Worm (Caenorhabditis elegans) whole organism, dauer: Measurements from ENCODE around the gene M03F8.5.

Experiments
- unc-62 ChIP-seq: sonication (generic microtip); optimal IDR thresholded peaks from 2 replicates; lab custom pipeline; 2017; ENCODE audit warnings: missing biosample characterization, missing genetic modification reagents, missing genetic modification characterization

Gene M03F8.5

DNA sequence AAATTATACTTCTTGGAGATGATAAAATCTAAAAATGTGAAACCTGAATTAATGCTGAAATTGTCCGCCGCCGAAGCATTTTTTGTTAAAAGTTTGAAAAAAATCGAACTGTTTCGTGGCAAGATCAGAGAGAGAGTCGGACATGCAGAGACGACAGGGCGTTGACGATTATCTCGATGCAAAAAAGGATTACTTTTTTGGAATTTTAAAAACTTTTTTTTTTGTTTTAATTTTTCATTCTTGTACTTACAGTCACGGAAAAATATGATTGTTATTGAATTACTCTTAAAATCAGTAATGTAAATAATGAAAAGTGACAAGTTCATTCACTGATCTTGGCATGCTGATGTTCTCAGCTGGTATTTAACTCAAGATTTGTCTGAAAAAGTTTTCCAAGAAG is at the start of gene M03F8.5, which contains the start of gene M03F8.7:
TSS of gene M03F8.5 (minus strand) at position 101 of the 400 bp plus-strand sequence.
TSS of gene M03F8.7 (plus strand) at position 249 of the 400 bp plus-strand sequence.
- no peak for TF ChIP-seq unc-62

DNA sequence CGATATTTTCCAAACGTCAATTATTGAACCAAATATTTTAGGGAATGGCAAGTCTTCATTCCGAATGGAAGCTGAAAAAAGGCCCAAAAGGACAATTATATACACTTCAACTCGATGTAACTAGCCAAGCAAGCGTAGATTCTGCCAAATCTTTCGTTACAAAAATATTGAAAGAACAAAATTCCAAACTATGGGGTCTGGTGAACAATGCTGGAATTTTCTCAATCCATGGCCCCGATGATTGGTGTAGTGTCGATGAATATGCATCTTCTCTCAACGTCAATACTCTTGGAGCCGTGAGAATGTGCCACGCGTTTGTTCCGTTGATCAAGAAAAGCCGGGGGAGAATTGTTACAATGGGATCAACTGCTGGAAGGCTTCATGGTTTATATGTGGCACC is 47.7 kb upstream of the M03F8.5 start:
- no peak for TF ChIP-seq unc-62

DNA sequence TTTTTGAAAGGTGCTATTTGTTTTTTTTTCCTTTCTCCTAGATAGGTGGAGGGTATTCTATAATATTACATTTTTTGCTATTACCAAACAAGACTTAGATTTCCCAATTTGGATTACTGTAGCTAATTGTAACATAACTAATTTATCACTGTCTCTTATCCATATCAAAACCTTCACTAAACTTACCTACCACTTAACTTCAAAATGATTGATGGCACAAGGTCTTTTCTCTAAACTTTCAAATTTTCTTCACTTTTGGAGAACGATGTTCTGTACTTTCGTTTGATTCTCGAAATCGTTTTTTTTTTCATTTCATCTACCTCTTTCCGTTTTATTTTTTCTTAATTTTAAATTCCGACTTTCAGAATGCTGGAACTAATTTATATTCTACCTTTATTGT is 46.8 kb upstream of the M03F8.5 start, which contains the start of gene dhs-16:
TSS of gene dhs-16 (plus strand) at position 366 of the 400 bp plus-strand sequence.
- no peak for TF ChIP-seq unc-62

DNA sequence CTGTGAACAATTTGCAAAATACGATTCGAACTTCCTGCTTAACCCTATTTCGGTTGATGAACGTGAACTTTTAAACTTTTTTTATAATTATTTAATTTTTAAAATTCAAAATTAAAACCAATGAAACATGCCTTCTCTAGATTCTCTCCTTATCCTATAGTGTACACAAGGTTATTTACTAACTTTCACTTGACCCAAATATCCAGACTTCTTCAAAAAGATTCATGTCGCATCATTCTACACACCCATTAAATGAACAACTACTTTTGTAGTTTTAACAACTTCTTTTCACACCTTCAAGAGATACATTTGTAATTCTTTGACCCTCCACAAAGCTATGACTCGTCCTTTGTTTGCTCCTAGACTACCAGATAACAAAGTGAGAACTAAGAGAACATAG is 46.1 kb upstream of the M03F8.5 start:
- TF ChIP-seq unc-62, result no peak

DNA sequence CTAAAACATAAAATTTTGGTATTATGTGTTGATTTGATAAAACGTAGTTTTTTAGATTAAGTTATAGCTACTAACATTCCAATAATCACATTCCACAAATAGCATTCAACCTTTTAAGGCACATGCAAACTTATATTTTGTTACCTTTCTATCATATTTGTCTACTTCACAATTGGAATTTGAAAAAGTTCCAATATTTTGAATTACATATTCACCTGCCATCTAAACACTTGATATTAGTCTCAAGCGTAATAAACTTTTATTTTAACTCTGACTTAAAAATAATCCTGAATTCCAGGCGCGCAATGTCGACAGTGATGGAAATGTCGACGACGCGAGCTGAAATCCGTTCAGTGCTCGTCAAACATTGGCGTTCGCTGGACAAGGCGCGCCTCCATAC is 39.1 kb upstream of the M03F8.5 start, which contains the start of gene acy-2:
TSS of gene acy-2 (plus strand) at position 301 of the 400 bp plus-strand sequence.
- no peak for TF ChIP-seq unc-62

DNA sequence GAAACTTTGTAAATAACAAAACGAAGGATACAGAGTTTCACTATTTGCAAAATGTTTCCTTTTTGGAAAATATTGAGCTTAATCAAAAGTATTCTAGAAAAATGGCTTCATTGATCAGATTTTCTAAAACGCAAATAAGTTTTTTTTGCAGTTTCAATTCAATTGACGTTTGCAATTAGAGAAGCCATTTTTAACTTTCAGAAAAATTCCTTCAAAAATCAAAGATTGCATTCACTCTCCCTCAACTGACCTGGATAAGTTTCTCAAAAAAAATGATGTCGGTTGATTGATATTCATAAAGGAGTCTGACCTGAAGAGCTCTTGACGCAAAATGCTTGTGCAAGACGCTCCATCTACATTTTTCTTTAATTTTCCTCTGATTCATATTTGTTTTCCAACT is 37.1 kb upstream of the M03F8.5 start:
- TF ChIP-seq unc-62, result no peak

DNA sequence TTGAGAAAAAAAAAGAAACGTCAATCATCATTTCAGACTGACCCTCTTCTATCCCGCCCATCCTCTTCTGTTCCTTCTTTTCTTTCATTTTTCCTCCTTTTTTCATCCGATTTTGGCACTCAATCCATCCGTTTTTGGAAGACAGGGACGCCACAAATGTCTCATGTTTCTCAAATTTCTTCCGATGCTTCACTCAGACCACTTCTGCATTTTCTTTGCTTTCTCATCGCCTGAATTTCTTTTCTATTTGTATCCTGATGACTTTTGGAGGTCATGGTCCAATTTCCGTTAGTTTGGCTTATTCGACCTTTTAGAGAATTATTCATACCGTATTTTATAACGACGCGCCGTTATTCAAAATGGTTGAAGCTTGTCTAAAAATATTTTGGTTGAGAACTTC is 36.0 kb upstream of the M03F8.5 start:
- no peak for TF ChIP-seq unc-62

DNA sequence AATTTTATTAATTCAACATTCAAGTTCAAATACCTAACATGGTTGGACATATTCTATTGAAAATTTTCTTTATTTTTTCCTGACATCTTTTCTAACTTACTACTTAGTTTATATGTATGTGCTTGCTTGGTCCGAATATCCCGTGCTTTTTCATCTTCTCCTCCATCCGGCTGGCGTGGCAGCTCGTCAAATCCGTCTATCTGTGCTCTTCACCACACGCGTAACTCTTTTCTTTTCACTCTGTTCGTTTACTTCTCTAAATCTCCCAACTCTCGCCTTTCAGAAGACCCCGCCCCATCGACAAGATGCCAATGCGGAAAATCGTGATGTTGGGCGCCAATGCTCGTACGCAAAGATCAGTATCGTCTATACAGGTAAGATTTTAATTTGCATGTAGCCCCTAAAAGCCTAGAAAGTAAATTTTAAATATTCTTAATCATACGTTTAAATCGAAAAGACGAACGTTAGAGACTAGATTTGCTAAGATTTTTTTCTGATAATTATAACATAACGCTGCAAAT is 28.1 kb upstream of the M03F8.5 start:
- TF ChIP-seq unc-62, result no peak

DNA sequence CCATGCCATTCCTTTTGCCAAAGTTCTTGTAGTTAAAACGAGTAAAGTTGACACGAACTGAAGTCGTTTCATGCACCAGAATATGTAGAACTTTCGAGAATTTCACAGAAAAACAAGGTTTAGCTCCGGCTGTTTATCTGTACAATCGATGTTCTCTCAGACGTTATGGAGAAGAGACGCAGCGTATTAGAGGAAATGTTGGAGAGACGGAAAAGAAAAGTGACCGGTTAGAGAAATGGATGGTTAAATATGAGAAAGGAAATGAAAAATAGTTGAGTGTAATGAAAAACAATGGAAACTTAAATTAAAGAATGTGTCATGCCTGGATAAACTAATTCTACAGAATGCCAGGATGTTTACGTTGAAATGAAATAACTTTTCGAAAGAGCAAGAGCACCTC is 27.1 kb upstream of the M03F8.5 start, which contains the start of gene pcm-1:
TSS of gene pcm-1 (minus strand) at position 187 of the 400 bp plus-strand sequence.
- TF ChIP-seq unc-62, result no peak

DNA sequence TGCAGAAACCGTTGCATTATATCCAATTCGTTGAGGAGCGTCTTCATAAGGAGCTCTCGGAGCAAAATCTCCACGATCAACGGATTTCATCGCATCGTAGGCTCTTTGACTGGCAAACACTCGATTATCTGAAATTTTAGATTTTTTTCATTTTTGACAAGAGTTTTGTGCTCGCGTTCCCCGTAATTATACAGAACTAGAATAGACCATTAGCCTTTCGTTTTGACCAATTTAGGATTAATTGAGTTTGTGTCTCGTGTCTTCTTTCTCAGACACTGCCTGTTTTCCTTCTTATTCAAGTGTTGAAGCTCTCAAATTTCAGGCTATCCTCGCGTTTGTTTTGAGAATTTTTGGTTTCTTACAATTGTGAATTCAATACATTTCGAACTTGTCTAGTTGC is 26.5 kb upstream of the M03F8.5 start:
- no peak for TF ChIP-seq unc-62

DNA sequence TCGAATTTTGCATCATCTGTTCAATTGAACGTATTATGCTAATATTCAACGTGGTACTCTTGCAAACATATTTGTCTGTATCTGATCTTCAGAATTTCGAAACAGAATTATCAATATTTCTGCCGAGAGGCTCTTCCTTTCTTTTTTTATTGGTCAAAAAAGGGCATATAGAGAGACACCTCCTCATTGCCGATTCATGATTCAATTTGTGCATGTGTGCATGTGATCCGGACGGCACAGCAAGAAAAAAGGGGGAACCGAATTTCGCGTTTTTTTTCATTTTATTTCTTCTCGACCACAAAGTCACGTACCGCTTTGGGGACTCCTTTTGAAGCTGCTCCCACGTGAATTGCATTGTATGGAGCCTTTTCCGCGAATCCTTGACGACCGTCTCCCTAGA is 24.9 kb upstream of the M03F8.5 start, which contains the start of gene mcp-1:
TSS of gene mcp-1 (plus strand) at position 292 of the 400 bp plus-strand sequence.
- no peak for TF ChIP-seq unc-62

DNA sequence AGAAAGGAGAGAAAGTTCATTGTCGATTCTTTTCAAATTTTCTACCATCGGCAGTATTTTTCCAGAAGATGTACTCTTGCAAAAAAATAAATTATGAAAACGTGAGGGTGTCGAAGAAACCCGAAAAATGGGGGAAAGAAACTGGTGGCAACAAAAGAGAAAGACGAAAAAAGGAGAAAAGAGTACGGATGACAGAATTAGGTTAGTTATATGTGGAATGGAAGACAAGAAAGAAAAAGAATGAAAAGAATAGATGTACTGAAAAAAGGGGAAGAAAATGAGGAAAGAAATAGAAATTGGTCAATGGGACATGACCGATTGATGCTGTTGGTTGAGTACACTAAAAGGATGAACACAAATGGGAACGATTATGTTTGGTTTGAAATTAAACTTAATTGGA is 19.0 kb upstream of the M03F8.5 start:
- no peak for TF ChIP-seq unc-62

DNA sequence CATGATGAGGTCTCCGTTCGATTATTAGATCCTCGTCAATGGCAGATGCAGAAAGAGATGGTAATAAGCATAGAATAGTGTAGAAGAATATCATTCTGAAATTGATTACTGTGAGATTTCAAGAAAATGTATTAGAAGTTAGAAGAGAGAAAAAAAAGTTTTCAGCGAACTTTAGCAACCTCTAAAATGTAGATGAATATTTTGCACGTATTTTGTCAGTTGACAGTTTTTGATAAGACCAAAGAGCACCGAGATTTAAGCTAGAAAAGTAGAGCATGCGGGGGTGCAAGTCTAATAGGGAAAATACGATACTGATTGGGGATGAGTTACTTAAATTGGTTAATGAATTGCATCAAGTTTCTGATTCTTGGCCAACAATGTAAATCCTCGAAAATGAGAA is 18.2 kb upstream of the M03F8.5 start, which contains the start of gene M03F8.6:
TSS of gene M03F8.6 (minus strand) at position 101 of the 400 bp plus-strand sequence.
- no peak for TF ChIP-seq unc-62

DNA sequence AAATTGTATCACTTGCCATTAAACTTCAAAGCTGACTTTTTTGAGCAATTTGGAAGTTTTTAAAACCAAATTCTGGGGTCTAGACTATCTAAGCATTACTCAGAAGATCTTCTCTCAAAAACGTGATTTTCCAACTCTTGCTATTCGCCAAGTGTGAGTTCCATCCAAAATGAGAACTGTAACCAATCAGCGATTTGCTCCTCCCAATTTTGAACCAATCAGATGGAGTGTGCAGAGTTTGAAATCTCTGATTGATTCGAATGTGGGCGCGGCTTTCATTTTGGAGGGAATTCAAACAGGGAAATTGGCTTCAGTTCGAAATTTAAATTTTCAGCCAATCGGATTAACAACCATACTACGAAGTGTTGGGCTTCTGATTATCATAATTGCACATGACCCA is 16.5 kb upstream of the M03F8.5 start:
- no peak for TF ChIP-seq unc-62

DNA sequence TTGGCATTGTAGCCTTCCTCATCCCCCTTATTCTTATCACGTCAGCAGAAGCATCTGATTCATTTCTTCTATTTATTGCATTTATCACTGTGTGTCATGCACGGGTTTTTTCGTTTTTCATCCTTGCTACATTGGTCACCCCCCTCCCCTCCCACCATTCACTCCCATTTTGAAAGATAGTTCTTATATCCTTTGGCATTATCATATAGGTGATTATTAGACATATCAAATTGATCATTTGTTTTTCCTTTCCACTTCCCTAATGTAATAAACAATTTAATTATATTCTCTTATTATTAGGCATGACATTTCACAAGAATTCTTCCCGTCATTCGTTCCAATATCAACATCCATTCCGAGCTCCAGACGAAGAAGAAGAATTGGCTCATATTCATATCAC is 14.5 kb upstream of the M03F8.5 start, which contains the start of gene M03F8.1:
TSS of gene M03F8.1 (plus strand) at position 301 of the 400 bp plus-strand sequence.
- TF ChIP-seq unc-62, result no peak

DNA sequence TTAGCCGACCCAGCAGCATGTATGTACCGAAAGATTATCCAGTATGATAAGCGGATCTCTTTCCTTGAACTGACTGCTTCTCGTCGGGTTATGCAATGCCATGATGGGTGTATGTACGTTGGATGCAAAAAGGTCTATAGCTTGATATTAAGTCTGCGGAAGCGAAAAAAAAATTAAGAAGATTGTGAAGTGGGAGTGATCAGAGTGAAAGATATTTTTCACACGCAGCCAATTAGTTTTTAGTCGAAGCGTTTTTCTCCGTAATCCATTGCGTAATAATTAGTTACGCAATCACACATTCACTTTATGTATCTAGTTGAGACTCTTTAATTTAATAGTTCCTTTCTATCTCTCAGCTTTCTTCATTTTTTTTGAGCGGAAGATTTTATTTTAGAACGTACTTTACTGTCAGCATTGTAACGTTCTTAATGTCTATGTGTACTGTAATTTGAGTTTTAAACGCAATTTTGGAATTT is 13.1 kb upstream of the M03F8.5 start:
- TF ChIP-seq unc-62, result no peak

DNA sequence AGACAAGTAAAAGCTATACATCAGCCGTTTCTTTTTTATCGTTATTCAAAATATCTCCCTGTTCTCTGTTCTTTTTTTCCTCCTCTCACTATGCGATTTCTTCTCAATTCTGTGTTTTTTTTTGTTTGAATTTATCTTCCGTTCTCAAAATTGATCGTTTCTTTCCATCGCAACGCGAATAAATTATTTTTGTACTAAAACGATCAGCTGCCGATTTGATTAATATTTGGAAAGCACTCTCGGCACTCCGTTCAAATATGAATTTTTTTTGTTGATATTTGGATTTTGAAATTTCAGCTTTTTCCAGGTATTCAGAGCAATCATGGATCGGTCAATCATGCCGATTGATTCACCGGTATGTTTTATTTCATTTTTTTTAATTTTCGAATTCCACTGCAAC is 6.6 kb upstream of the M03F8.5 start, which contains the start of gene pst-1:
TSS of gene pst-1 (plus strand) at position 301 of the 400 bp plus-strand sequence.
- TF ChIP-seq unc-62, result no peak

DNA sequence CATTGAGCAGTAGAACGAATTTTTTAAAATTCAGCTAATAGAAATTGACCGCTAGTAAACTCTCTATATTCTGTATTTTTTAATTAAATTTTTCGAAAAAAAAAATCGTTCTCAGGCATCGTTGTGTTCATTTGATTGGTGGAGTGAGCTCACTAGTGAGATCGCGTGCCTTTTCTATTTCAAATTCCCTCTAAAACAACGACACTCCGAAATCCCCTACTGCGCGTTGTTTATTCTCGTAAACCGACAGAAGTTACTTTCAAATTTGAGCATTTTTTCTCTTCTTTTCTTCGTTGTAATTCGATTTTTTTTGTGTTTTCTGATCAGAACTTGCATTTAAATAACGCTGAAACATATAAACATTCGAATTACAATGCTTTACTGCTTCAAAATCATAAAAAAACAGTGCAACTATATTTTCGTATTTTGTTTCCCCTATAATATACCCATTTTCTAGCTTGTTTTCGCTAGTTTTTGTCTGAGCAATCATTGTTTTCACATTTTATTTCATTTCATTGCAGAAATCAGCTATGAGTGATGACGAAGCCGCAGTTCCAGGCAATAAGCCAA is 3.0 kb upstream of the M03F8.5 start, which contains the start of gene syf-3:
TSS of gene syf-3 (plus strand) at position 520 of the 570 bp plus-strand sequence.
- no peak for TF ChIP-seq unc-62
